Fruit fly (Drosophila melanogaster): Measurements from ENCODE around the gene CG13796.
"Not testable (repeated sequence)": the region's sequence is repeated elsewhere in the genome, so short reads cannot be mapped to it uniquely, and the experiment has no call there.

CG13796 gene

DNA sequence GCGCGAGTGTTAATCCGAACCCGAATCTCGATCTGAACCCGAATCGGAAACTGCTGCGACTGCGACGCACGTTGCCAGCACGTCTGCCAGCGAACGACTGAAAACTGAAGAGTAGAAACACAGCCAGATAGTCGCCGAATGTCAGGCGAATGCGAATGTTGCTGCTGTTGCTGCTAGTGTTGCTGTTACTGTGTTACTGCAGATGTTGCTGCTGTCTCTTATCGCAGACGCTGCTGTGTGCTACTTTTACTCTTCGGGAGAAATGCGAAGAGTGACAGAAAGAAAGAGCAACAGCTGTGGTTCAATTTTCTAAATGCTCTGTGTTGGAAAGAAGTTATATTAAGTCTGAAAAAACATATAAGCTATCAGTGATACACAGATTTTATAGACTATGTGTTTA, at the start of gene CG13796:
TSS of gene CG13796 (minus strand) at position 101 of the 400 bp plus-strand sequence.
- not testable (repeated sequence) for TF ChIP-seq dsf (GFP tag; optimal IDR thresholded peaks at IDR 0.05; ENCODE audit: borderline replicate concordance); CG32264 (GFP tag; optimal IDR thresholded peaks at IDR 0.05); fru (GFP tag; optimal IDR thresholded peaks at IDR 0.05)

DNA sequence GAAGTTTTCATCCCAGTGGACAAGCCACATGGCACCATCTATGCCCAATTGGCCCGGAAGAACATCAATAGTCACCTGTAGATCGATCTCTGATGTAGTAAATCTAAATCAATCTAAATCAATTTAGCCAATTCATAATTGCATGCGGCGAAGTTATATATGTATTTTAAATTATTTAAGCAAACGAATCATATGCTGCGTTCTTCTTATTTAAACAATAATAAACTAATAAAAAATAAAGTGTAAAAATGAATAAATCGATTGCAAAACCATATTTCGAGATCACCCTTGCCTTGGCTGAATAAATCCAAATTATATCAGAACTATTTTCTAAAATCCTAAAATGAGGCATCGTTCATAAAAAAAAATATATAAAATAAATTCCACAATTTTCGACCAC, 48.7 kb upstream of the CG13796 start, which contains the start of gene CG7164:
TSS of gene CG7164 (plus strand) at position 301 of the 400 bp plus-strand sequence.
- TF ChIP-seq ey (GFP tag; optimal IDR thresholded peaks at IDR 0.05), result no peak
- no peak for TF ChIP-seq brk (GFP tag; optimal IDR thresholded peaks at IDR 0.05)
- no peak for TF ChIP-seq N (GFP tag; optimal IDR thresholded peaks at IDR 0.05)
- TF ChIP-seq foxo (GFP tag; optimal IDR thresholded peaks at IDR 0.05), result no peak
- TF ChIP-seq Mio (GFP tag; optimal IDR thresholded peaks at IDR 0.05), result no peak
- no peak for TF ChIP-seq dmrt93B (GFP tag; optimal IDR thresholded peaks at IDR 0.05)
- no peak for TF ChIP-seq lola (GFP tag; optimal IDR thresholded peaks at IDR 0.05)
- no peak for TF ChIP-seq Rel (GFP tag; optimal IDR thresholded peaks at IDR 0.05)
- no peak for TF ChIP-seq Rel (tag; optimal IDR thresholded peaks at IDR 0.05)
- no peak for TF ChIP-seq HLH106 (tag; optimal IDR thresholded peaks at IDR 0.05)
- TF ChIP-seq h (GFP tag; optimal IDR thresholded peaks at IDR 0.05), result no peak
- no peak for TF ChIP-seq sage (GFP tag; optimal IDR thresholded peaks at IDR 0.05)
- TF ChIP-seq Myc (optimal IDR thresholded peaks at IDR 0.05), result no peak
- TF ChIP-seq tai (GFP tag; optimal IDR thresholded peaks at IDR 0.05), result no peak
- no peak for TF ChIP-seq Dfd (GFP tag; optimal IDR thresholded peaks at IDR 0.05)
- no peak for TF ChIP-seq Jra (GFP tag; optimal IDR thresholded peaks at IDR 0.05)
- TF ChIP-seq Dif (GFP tag; optimal IDR thresholded peaks at IDR 0.05; ENCODE audit: partially characterized antibody), result no peak
- no peak for TF ChIP-seq GATAd (GFP tag; optimal IDR thresholded peaks at IDR 0.05)
- no peak for TF ChIP-seq jim (GFP tag; optimal IDR thresholded peaks at IDR 0.05)
- no peak for TF ChIP-seq Hr83 (GFP tag; optimal IDR thresholded peaks at IDR 0.05; ENCODE audit: poor library complexity, severe bottlenecking)
- TF ChIP-seq CrebA (GFP tag; optimal IDR thresholded peaks at IDR 0.05; ENCODE audit: borderline replicate concordance), result no peak

DNA sequence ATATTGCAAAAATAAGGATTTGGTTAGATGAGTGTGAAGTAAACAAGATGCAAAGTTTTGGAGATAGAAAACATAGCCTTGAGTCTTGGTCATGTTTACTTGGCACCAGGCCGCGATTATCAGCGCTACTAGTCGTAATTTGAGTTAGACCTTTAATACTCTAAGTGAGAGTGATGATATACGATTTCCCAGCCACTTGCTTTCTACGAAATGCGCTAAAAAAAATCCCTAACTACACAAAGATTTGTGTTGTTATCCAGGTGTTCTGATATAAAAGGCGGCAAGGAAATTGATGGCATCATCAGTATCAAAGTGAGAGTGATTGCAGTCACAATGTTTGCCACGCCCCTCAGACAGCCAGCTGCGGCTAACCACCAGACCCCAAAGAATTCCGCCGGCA, 47.3 kb upstream of the CG13796 start, which contains the start of gene Uro:
TSS of gene Uro (plus strand) at position 301 of the 400 bp plus-strand sequence.
- TF ChIP-seq CrebA (GFP tag; optimal IDR thresholded peaks at IDR 0.05; ENCODE audit: borderline replicate concordance) (no peak), Jra (GFP tag; optimal IDR thresholded peaks at IDR 0.05) (no peak), Sp1 (GFP tag; optimal IDR thresholded peaks at IDR 0.05) (no peak), psq (GFP tag; optimal IDR thresholded peaks at IDR 0.05) (no peak), rgr (GFP tag; optimal IDR thresholded peaks at IDR 0.05) (no peak), fru (GFP tag; optimal IDR thresholded peaks at IDR 0.05) (no peak), GATAd (GFP tag; optimal IDR thresholded peaks at IDR 0.05) (no peak), Hr83 (GFP tag; optimal IDR thresholded peaks at IDR 0.05; ENCODE audit: poor library complexity, severe bottlenecking) (no peak), CG32264 (GFP tag; optimal IDR thresholded peaks at IDR 0.05) (no peak), pan (optimal IDR thresholded peaks at IDR 0.05) (no peak), N (GFP tag; optimal IDR thresholded peaks at IDR 0.05) (no peak), OdsH (GFP tag; optimal IDR thresholded peaks at IDR 0.05) (no peak), CG9705 (GFP tag; optimal IDR thresholded peaks at IDR 0.05) (no peak), Hr78 (GFP tag; optimal IDR thresholded peaks at IDR 0.05) (no peak), h (GFP tag; optimal IDR thresholded peaks at IDR 0.05) (no peak), Rel (GFP tag; optimal IDR thresholded peaks at IDR 0.05) (no peak), Rel (tag; optimal IDR thresholded peaks at IDR 0.05) (no peak), br (GFP tag; optimal IDR thresholded peaks at IDR 0.05) (no peak), Vsx2 (GFP tag; optimal IDR thresholded peaks at IDR 0.05; ENCODE audit: partially characterized antibody) (no peak), dl (GFP tag; optimal IDR thresholded peaks at IDR 0.05; ENCODE audit: insufficient read depth in 1 of 2, partially characterized antibody in 2 of 2) (no peak)

DNA sequence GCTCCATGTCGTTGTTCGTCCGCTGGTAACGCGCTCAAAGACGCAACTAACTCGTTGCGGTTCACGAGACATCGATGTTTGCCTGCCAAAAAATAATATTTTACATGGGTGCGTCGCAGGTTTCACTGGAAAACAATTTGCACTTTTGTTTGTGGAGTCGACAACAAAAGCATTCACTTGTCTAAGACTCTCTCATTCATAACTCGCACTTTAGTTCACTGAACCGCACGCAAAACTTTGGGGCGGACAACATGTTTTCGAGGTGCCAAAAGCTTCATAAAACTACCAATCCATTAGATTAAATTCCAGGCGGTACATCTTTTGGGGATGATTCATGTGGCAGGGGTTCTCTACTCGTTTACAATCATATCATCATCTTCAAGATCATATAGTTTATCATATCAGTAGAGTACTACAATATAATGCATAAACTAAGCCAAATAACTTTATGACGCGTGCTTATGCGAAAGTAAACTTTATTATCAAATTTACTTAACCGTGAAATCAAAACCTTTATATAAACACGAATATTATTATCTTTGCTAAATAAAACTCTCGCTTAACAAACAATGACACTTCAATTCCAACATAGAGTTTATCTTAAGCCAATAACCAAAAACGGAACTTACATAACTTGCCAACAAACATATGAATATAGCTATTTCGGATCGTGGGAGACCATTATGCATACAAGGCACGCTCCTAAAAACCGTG, 45.7 kb upstream of the CG13796 start, which contains the start of gene CG7179:
TSS of gene CG7179 (minus strand) at position 51 of the 714 bp plus-strand sequence.
- TF ChIP-seq fru (GFP tag; optimal IDR thresholded peaks at IDR 0.05), result no peak
- no peak for TF ChIP-seq Dfd (GFP tag; optimal IDR thresholded peaks at IDR 0.05)
- TF ChIP-seq lola (GFP tag; optimal IDR thresholded peaks at IDR 0.05), result no peak
- TF ChIP-seq br (GFP tag; optimal IDR thresholded peaks at IDR 0.05), result no peak
- TF ChIP-seq CG32264 (GFP tag; optimal IDR thresholded peaks at IDR 0.05), result no peak
- TF ChIP-seq Sp1 (GFP tag; optimal IDR thresholded peaks at IDR 0.05), result no peak
- TF ChIP-seq dmrt93B (GFP tag; optimal IDR thresholded peaks at IDR 0.05), result no peak
- TF ChIP-seq HLH106 (tag; optimal IDR thresholded peaks at IDR 0.05), result no peak
- no peak for TF ChIP-seq woc (GFP tag; optimal IDR thresholded peaks at IDR 0.05)
- no peak for TF ChIP-seq CG9705 (GFP tag; optimal IDR thresholded peaks at IDR 0.05)
- TF ChIP-seq CrebA (GFP tag; optimal IDR thresholded peaks at IDR 0.05; ENCODE audit: borderline replicate concordance), result no peak
- no peak for TF ChIP-seq Myc (optimal IDR thresholded peaks at IDR 0.05)
- TF ChIP-seq sage (GFP tag; optimal IDR thresholded peaks at IDR 0.05), result no peak
- TF ChIP-seq Hr83 (GFP tag; optimal IDR thresholded peaks at IDR 0.05; ENCODE audit: poor library complexity, severe bottlenecking), result no peak
